Fruit fly (Drosophila melanogaster): ENCODE measurements around the gene HisRS.

Gene HisRS

DNA sequence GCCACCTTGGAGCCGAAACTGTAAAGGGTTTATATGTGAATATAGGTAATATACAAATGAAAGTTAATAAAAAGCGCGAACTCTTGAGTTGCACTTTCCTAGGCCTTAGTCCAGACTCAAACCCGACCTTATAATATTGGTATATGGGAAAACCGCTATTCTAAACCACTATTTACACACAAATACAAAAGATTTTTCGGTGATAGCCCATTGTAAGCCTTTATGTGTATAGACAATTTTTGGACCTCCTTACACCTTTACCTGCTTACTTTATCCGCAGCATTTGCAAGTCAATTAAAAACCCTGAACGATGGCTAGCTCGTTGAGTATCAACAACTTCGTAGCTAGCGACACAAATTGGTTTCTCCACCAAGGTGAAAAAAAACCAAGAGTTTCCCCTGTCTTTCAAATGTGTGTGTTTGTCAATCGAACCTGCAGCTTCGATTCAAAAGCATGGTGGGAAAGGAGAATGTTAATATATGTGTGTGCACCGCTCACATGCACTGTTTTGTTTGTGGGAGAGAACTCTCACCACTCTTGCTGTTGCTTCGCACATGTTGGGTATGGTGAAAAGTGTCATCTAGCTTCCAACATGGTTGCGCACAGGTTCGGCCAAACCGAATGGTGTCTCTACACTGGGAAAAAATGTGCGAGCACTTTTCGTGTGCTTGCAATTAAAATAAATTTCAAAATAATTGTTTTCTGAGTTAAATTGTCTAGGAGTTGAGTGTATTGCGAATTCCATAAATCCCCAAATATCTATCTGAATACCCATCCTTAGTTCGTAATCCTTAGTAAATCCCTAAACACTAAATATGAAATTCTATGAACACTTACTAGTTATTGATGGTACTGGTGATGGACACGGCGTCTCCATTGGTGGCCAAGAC, 8.3 kb upstream of the HisRS start (continued):
- TF ChIP-seq Abd-B (GFP tag; optimal IDR thresholded peaks at IDR 0.05) (peak; percentile 23), CG13775 (GFP tag; optimal IDR thresholded peaks at IDR 0.05) (peak; percentile 68), CG12071 (GFP tag; optimal IDR thresholded peaks at IDR 0.05) (peak; percentile 80), CG11093 (GFP tag; IDR thresholded peaks at IDR 0.05) (peak; percentile 32; the same call in 1 of the 3 replicates), Drgx (GFP tag; IDR thresholded peaks at IDR 0.05) (peak; percentile 83), gcm2 (GFP tag; optimal IDR thresholded peaks at IDR 0.05) (peak; percentile 46), crol (GFP tag; IDR thresholded peaks at IDR 0.05) (0 out of 2 replicates have a peak, but pooled peaks have one; percentile 29), tna (GFP tag; IDR thresholded peaks at IDR 0.05; ENCODE audit: partially characterized antibody) (no peak), ash1 (GFP tag; optimal IDR thresholded peaks at IDR 0.05) (no peak), CG8388 (GFP tag; optimal IDR thresholded peaks at IDR 0.05) (peak; percentile 68), H2.0 (GFP tag; IDR thresholded peaks at IDR 0.05) (peak; percentile 75), ssp (GFP tag; IDR thresholded peaks at IDR 0.05) (peak; percentile 46), Poxn (GFP tag; IDR thresholded peaks at IDR 0.05) (no peak), pum (GFP tag; optimal IDR thresholded peaks at IDR 0.05) (peak; percentile 71), CG17829 (tag; optimal IDR thresholded peaks at IDR 0.05) (peak; percentile 73), zen2 (GFP tag; IDR thresholded peaks at IDR 0.05; ENCODE audit: partially characterized antibody) (no peak), yki (optimal IDR thresholded peaks at IDR 0.05) (no peak), HHEX (GFP tag; optimal IDR thresholded peaks at IDR 0.05) (peak; percentile 80), CG1529 (GFP tag; optimal IDR thresholded peaks at IDR 0.05) (peak; percentile 31), HLHmδ (GFP tag; optimal IDR thresholded peaks at IDR 0.05) (no peak), CG17802 (tag; optimal IDR thresholded peaks at IDR 0.05) (peak; percentile 43), Xbp1 (GFP tag; optimal IDR thresholded peaks at IDR 0.05) (peak; percentile 82), slou (GFP tag; optimal IDR thresholded peaks at IDR 0.05) (peak; percentile 59), CG13894 (tag; optimal IDR thresholded peaks at IDR 0.05) (no peak), Usf (GFP tag; optimal IDR thresholded peaks at IDR 0.05) (peak; percentile 32), sens (GFP tag) (peak; percentile 96), Awh (GFP tag; IDR thresholded peaks at IDR 0.05) (peak; percentile 90), insv (GFP tag; optimal IDR thresholded peaks at IDR 0.05) (no peak), croc (GFP tag; conservative IDR thresholded peaks at IDR 0.05) (peak; percentile 51; the same call in 2 of the 3 replicates), btn (GFP tag; optimal IDR thresholded peaks at IDR 0.05) (peak; percentile 74), pb (GFP tag; optimal IDR thresholded peaks at IDR 0.05) (peak; percentile 70), CG11504 (tag; optimal IDR thresholded peaks at IDR 0.05) (peak; percentile 97), HLH54F (GFP tag; optimal IDR thresholded peaks at IDR 0.05) (peak; percentile 79), CG10654 (GFP tag; optimal IDR thresholded peaks at IDR 0.05) (peak; percentile 81), Vsx1 (GFP tag; optimal IDR thresholded peaks at IDR 0.05) (peak; percentile 35), CG7271 (tag; optimal IDR thresholded peaks at IDR 0.05) (no peak), dimm (GFP tag; IDR thresholded peaks at IDR 0.05) (no peak), CG17612 (GFP tag; IDR thresholded peaks at IDR 0.05) (peak; percentile 54), CG11695 (GFP tag; IDR thresholded peaks at IDR 0.05) (peak; percentile 90), dmrt99B (tag; optimal IDR thresholded peaks at IDR 0.05) (peak; percentile 80), CG6175 (GFP tag; IDR thresholded peaks at IDR 0.05) (peak; percentile 55; the same call in 2 of the 3 replicates), CG4328 (GFP tag; optimal IDR thresholded peaks at IDR 0.05) (no peak), Pdp1 (GFP tag; optimal IDR thresholded peaks at IDR 0.05) (peak; percentile 75 to 82), dati (GFP tag; IDR thresholded peaks at IDR 0.05) (peak; percentile 69), fru (optimal IDR thresholded peaks at IDR 0.05) (no peak), Eip74EF (GFP tag; optimal IDR thresholded peaks at IDR 0.05) (peak in 1 of 2 experiments; percentile 58), CG8290 (GFP tag; optimal IDR thresholded peaks at IDR 0.05) (peak; percentile 12), CG8290 (tag; optimal IDR thresholded peaks at IDR 0.05) (peak in 1 of 2 experiments; percentile 81), Bdp1 (GFP tag; optimal IDR thresholded peaks at IDR 0.05) (peak; percentile 26), Hsf (GFP tag; optimal IDR thresholded peaks at IDR 0.05) (peak; percentile 85)
